Worm (Caenorhabditis elegans): ENCODE measurements around the gene irld-55.

Gene irld-55

DNA sequence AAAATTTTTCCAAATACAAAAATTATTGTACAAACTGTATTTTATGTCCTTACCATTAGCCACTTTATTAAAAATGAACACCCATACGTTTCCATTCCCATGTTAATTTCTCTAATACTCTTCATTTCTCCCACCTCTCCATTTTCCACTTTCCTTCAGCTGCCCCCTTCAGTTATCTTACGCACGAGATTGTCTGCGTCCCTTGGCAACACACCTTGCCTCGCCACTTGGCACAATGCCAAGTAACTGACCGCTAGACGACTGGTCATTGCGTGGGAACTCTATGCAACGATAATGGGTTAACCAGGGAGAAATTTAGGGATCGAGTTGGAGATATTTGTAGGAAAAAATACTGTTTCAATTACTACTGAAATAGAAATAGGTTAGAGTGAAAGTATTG, 26.8 kb downstream of the irld-55 start:
- no peak for TF ChIP-seq unc-62 (GFP tag; optimal IDR thresholded peaks at IDR 0.05)

DNA sequence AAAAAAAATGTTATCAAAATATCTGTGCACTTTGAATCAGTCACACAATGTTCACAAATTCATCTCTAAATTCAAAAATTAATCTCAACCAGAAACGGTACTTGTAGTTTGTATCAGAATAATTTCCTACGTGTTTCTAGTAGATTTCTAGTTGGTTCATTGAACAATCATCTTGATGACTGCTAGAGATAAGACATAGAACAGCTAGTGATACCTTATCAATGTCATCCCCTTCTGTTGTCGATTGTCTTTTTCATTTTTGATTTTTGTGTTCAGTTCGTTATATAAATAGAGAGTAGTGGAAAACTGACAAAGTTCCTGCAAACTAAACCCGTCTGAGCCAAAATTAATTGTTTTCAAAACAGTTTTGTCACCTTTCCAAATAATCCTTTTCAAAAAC, 30.4 kb downstream of the irld-55 start:
- no peak for TF ChIP-seq unc-62 (GFP tag; optimal IDR thresholded peaks at IDR 0.05)

DNA sequence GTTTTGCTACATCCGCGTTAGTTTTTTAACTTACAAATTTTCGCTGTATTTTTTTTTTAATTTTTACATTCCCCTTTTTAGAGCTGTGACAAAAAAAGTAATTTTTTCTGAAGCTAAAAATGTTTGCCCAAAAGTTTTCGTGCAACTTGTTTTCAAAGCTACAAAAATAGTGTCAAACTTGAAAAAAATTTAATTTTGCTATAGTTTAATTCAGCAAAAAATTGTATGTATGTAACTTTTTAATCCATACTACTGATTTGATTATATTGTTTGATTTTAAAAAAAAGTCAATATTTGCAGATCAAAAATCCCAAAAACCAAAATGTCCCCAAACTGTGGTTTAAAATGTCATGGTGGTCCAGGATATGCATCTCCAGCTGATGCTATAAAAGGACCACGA, 30.9 kb downstream of the irld-55 start, which contains the start of gene semo-1:
Gene semo-1, plus strand, starts transcription at position 301 of the 400 bp plus-strand sequence.
- no peak for TF ChIP-seq unc-62 (GFP tag; optimal IDR thresholded peaks at IDR 0.05)

DNA sequence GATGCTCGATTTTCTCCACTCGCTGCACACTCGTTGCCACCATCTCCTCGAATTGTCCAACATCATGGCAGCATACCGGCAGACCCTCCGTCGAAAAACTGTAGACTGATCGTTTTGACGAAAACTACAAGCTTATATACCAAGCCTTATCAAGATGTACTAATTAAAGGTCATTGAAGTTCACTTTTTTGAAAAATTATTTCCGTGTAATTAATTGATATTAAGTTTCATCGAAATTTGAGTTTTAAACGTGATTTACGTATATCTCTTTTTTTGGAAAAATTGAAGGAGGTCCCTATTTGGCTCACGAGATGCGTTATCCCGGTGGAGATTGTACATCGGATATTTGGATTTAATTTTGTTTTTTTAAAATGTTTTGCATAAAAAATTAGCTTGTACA, 40.6 kb downstream of the irld-55 start, which contains the start of gene Y37A1B.4:
Gene Y37A1B.4, minus strand, starts transcription at position 101 of the 400 bp plus-strand sequence.
- no peak for TF ChIP-seq unc-62 (GFP tag; optimal IDR thresholded peaks at IDR 0.05)

DNA sequence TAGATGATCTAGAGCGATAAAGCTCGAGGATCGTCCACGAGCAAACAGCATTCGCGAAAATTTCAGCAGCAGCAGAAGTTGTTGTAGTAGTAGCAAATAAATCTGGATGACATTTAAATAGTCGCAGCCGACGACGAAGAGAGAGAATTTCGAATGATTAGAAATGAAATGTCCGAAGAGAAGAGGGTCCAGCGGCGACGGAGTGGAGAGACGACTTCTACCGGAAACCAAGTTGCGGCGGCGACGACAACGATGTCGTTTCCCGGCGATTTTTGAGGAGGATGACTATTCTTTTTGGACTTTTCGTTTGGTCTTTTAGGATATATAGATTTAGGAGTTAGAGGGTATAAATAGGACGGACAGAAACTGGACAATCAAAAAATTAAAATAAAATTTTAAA, 46.4 kb downstream of the irld-55 start:
- no peak for TF ChIP-seq unc-62 (GFP tag; optimal IDR thresholded peaks at IDR 0.05)

DNA sequence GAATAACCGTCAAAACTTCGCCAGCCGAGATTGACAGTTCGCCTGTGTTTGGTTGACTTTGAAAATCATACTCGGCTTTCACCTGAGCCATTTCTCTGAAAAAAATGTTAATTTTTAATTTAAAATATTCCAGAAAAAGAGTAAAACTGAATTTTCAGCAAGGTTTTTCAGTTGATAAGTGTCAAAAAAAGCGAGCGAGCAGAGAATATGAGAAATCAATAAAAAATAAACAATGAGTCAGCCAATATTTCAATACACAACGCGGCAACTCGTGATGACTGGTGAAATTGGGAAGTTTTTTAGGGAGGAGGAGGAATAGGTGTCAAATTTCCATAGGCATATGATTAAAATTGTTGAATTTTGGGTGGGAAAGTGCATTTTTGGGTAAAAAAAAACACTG, 49.8 kb downstream of the irld-55 start, which contains the start of gene lst-4:
Gene lst-4, minus strand, starts transcription at position 101 of the 400 bp plus-strand sequence.
- no peak for TF ChIP-seq unc-62 (GFP tag; optimal IDR thresholded peaks at IDR 0.05)

DNA sequence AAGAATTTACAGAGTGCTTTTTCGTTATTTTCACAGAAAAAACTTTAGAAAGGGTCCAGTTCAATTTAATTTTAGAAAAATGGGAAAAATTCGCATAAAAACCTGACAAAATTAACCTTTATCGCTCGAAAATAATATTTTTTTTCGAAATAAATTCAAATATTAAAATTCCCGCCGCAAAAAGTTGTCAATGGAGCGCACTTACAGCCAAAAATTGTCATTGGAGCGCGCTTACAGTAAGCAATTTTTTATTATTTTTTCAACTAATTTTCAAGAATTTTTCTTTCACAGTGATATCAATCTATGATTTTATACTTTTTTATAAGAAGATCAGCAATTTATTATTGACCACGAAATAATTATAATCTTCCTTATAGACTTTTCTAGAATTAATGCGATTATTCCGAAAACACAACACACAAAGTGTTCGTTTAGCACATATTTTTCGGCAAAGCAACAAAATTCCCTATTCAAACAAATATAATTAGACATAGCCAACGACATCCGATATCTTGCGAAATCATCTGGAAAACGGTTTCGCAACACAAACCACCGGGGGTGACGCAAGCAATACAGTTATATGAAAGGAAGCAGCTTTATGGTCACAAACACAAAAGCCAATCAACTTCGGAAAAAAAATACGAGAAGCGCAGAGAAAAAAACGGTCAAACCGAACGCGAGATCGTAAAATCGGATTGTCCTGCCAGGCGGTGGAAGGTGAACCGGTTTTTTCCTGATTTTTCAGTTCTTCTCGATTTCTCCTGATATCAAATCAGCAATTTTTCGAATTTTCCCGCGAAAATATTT, 50.4 kb downstream of the irld-55 start:
- TF ChIP-seq unc-62 (GFP tag; optimal IDR thresholded peaks at IDR 0.05) = no peak

DNA sequence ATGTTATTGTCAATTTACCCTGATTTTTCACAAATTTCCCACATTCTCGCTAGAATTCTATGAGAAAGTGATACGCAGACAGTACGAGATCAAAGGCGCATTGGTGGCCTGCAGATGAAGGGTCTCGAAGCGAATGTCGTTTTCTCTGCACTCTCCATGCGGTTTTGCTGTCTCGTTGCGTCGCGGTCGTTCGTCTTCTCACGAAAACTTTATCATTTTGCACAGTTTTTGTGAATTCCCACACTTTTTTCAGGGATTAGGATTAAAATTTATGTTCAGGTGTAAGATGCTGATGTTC, 50.9 kb downstream of the irld-55 start:
- no peak for TF ChIP-seq unc-62 (GFP tag; optimal IDR thresholded peaks at IDR 0.05)

DNA sequence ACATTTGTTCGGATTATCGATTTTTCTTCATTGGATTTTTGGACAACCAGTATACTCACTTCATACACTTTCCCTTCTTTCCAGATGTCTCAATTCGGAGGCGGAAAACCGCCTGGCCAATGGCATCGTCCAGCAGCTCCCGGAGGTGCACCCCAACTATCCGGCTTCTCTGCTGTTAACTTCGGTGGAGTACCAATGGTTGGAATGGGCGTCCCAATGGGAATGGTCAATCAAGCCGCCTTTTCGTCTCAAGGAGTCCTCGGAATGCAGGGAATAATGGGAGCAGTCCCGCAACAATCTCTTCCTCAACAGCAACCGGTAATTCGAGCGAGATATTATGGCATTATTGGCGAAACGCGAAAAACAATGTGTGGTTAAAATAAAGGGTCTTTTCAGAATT, 51.5 kb downstream of the irld-55 start, which contains the start of gene ccar-1:
Gene ccar-1, plus strand, starts transcription at position 83 of the 400 bp plus-strand sequence.
- TF ChIP-seq unc-62 (GFP tag; optimal IDR thresholded peaks at IDR 0.05) = no peak

DNA sequence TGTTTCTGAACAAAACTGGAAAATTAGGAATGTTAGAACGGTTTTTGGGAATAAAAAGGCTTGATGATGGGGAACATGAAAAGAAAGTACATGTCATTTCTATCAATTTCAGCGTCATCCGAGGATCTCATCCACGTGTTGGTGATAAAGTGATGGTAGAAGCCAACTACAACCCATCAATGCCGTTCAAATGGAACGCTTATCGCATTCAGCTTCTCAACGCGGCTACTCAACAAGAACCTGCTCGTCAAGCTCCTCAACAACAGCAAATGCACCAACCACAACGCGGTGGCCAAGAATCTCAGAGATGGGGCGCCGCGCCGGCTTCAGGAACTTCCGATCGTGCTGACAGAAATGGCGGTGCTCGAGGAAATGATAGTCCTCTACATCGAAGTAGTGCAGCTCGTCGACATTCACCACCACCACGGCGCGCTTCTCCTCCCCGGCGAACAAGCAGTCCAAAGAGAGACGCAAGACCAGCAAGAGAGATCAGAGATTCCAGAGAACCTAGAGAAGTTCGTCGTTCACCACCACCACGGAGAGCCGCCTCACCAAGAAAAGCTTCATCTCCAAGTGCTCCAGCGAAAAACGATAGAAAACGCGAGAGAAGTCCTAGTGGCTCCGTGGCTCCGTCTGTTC, 52.1 kb downstream of the irld-55 start:
- TF ChIP-seq unc-62 (GFP tag; optimal IDR thresholded peaks at IDR 0.05) = no peak

Data from whole organism, dauer.